Worm (Caenorhabditis elegans) whole organism, early embryonic: ENCODE measurements around the gene uggt-1.

Experiments used
- B0310.2 ChIP-seq: sonication (generic microtip); optimal IDR thresholded peaks from 2 replicates; lab custom pipeline; 2016; ENCODE audit warnings: mild to moderate bottlenecking, missing genetic modification characterization, missing compliant biosample characterization
- F13C5.2 ChIP-seq: sonication (generic microtip); optimal IDR thresholded peaks from 2 replicates; lab custom pipeline; 2017; ENCODE audit warnings: mild to moderate bottlenecking, missing genetic modification characterization, inconsistent platforms, missing compliant biosample characterization
- aly-1 ChIP-seq: sonication (generic microtip); optimal IDR thresholded peaks from 2 replicates; lab custom pipeline; 2016; ENCODE audit warnings: missing genetic modification characterization, missing compliant biosample characterization
- ama-1 ChIP-seq: fragments of 150-350 bp; optimal IDR thresholded peaks from 2 replicates; lab custom pipeline; 2014
- ceh-13 ChIP-seq: fragments of 200-800 bp; sonication (Bioruptor generic); optimal IDR thresholded peaks from 2 replicates; lab custom pipeline; 2018; ENCODE audit warnings: mild to moderate bottlenecking, missing genetic modification characterization, missing compliant biosample characterization
- ceh-36 ChIP-seq: sonication (generic microtip); optimal IDR thresholded peaks from 2 replicates; lab custom pipeline; 2016; ENCODE audit warnings: missing genetic modification characterization, inconsistent platforms, missing compliant biosample characterization
- ets-7 ChIP-seq: sonication (generic microtip); optimal IDR thresholded peaks from 2 replicates; lab custom pipeline; 2016; ENCODE audit warnings: missing genotype, missing genetic modification characterization, missing compliant biosample characterization
- flt-1 ChIP-seq: fragments of 200-800 bp; sonication (Bioruptor generic); IDR thresholded peaks from 2 replicates; pipeline ENCODE4 v1.3.6; 2022; ENCODE audit warnings: missing genetic modification characterization, missing compliant biosample characterization
- hmbx-1 ChIP-seq: sonication (generic microtip); optimal IDR thresholded peaks from 2 replicates; lab custom pipeline; 2016; ENCODE audit warnings: mild to moderate bottlenecking, missing genetic modification characterization, missing compliant biosample characterization
- hmg-4 ChIP-seq: fragments of 200-800 bp; sonication (Bioruptor generic); optimal IDR thresholded peaks from 2 replicates; lab custom pipeline; 2018; ENCODE audit warnings: mild to moderate bottlenecking, missing genetic modification characterization, missing compliant biosample characterization
- hnd-1 ChIP-seq: sonication (generic microtip); optimal IDR thresholded peaks from 2 replicates; lab custom pipeline; 2016; ENCODE audit warnings: missing genetic modification characterization, missing compliant biosample characterization
- pes-1 ChIP-seq: fragments of 200-800 bp; sonication (Bioruptor generic); IDR thresholded peaks from 2 replicates; pipeline ENCODE4 v1.3.6; 2022; ENCODE audit warnings: missing genetic modification reagents, missing genetic modification characterization, missing compliant biosample characterization
- scrt-1 ChIP-seq: fragments of 200-800 bp; sonication (Bioruptor generic); IDR thresholded peaks from 2 replicates; pipeline ENCODE4 v1.3.6; 2022; ENCODE audit warnings: missing genetic modification characterization, missing compliant biosample characterization
- sea-1 ChIP-seq: fragments of 200-800 bp; sonication (Bioruptor generic); conservative IDR thresholded peaks from 2 replicates; pipeline ENCODE4 v1.3.6; 2022; ENCODE audit warnings: missing genetic modification characterization, missing compliant biosample characterization
- tbx-11 ChIP-seq: fragments of 200-800 bp; sonication (Bioruptor generic); IDR thresholded peaks from 2 replicates; pipeline ENCODE4 v1.3.6; 2022; ENCODE audit warnings: missing genetic modification characterization, missing compliant biosample characterization
- tbx-37 ChIP-seq: fragments of 200-800 bp; sonication (Bioruptor generic); conservative IDR thresholded peaks from 2 replicates; pipeline ENCODE4 v1.3.6; 2022; ENCODE audit warnings: missing genetic modification reagents, missing genetic modification characterization, missing compliant biosample characterization
- tra-4 ChIP-seq: sonication (generic microtip); optimal IDR thresholded peaks from 2 replicates; lab custom pipeline; 2017; ENCODE audit warnings: missing genetic modification characterization, missing compliant biosample characterization

uggt-1 gene

ce11 chrX:7519569-7519968 is 18.8 kb upstream of the uggt-1 start, which contains the start of gene chts-1:
Gene chts-1, minus strand, starts transcription at chrX:7519669.
- TF ChIP-seq sea-1 (GFP tag; lab: Robert Waterston, UW) (no peak), ama-1 (lab: Kevin White, UChicago) (no peak), flt-1 (GFP tag; lab: Robert Waterston, UW) (no peak), B0310.2 (tag; lab: Kevin White, UChicago) (no peak), tbx-11 (GFP tag; lab: Robert Waterston, UW) (no peak), ceh-36 (tag; lab: Kevin White, UChicago) (no peak), hnd-1 (tag; lab: Kevin White, UChicago) (no peak), ets-7 (tag; lab: Kevin White, UChicago) (no peak), pes-1 (GFP tag; lab: Robert Waterston, UW) (no peak), ceh-13 (GFP tag; lab: Kevin White, UChicago) (no peak), aly-1 (tag; lab: Kevin White, UChicago) (no peak), F13C5.2 (no peak), tra-4 (tag; lab: Kevin White, UChicago) (no peak), scrt-1 (GFP tag; lab: Robert Waterston, UW) (no peak), tbx-37 (GFP tag; lab: Robert Waterston, UW) (no peak)

ce11 chrX:7512714-7513113 is 11.9 kb upstream of the uggt-1 start:
- no peak for TF ChIP-seq hnd-1 (tag; lab: Kevin White, UChicago)
- no peak for TF ChIP-seq flt-1 (GFP tag; lab: Robert Waterston, UW)
- TF ChIP-seq tbx-11 (GFP tag; lab: Robert Waterston, UW) = no peak
- TF ChIP-seq tbx-37 (GFP tag; lab: Robert Waterston, UW) = no peak
- TF ChIP-seq F13C5.2 = no peak
- TF ChIP-seq ets-7 (tag; lab: Kevin White, UChicago) = no peak
- TF ChIP-seq scrt-1 (GFP tag; lab: Robert Waterston, UW) = no peak
- TF ChIP-seq sea-1 (GFP tag; lab: Robert Waterston, UW) = no peak
- TF ChIP-seq hmbx-1 (tag; lab: Kevin White, UChicago) = no peak

ce11 chrX:7507141-7507540 is 6.4 kb upstream of the uggt-1 start:
- no peak for TF ChIP-seq ceh-13 (GFP tag; lab: Kevin White, UChicago)
- no peak for TF ChIP-seq ama-1 (lab: Kevin White, UChicago)
- no peak for TF ChIP-seq aly-1 (tag; lab: Kevin White, UChicago)
- no peak for TF ChIP-seq ets-7 (tag; lab: Kevin White, UChicago)
- TF ChIP-seq flt-1 (GFP tag; lab: Robert Waterston, UW) = 0 out of 2 replicates have a peak, but pooled peaks have one; percentile 39
- no peak for TF ChIP-seq pes-1 (GFP tag; lab: Robert Waterston, UW)

- TF ChIP-seq ceh-36 (tag; lab: Kevin White, UChicago) (no peak), ceh-13 (GFP tag; lab: Kevin White, UChicago) (no peak), hmbx-1 (tag; lab: Kevin White, UChicago) (no peak), pes-1 (GFP tag; lab: Robert Waterston, UW) (no peak), flt-1 (GFP tag; lab: Robert Waterston, UW) (no peak), tbx-37 (GFP tag; lab: Robert Waterston, UW) (no peak)
Observed at ce11 chrX:7506533-7506932, 5.8 kb upstream of the uggt-1 start, which contains the start of gene lgc-11. Gene lgc-11, minus strand, starts transcription at chrX:7506633.

ce11 chrX:7502807-7503206 is 2.0 kb upstream of the uggt-1 start, which contains the start of gene F48E3.6:
Gene F48E3.6, minus strand, starts transcription at chrX:7502907.
- TF ChIP-seq pes-1 (GFP tag; lab: Robert Waterston, UW) (no peak), aly-1 (tag; lab: Kevin White, UChicago) (no peak), tbx-37 (GFP tag; lab: Robert Waterston, UW) (no peak), F13C5.2 (no peak), sea-1 (GFP tag; lab: Robert Waterston, UW) (no peak), ets-7 (tag; lab: Kevin White, UChicago) (no peak), hnd-1 (tag; lab: Kevin White, UChicago) (no peak), flt-1 (GFP tag; lab: Robert Waterston, UW) (no peak), hmg-4 (no peak), ceh-36 (tag; lab: Kevin White, UChicago) (no peak)

ce11 chrX:7495491-7495890 is 5.3 kb downstream of the uggt-1 start, which contains the start of gene try-14:
Gene try-14, minus strand, starts transcription at chrX:7495591.
- TF ChIP-seq sea-1 (GFP tag; lab: Robert Waterston, UW) = no peak
- no peak for TF ChIP-seq aly-1 (tag; lab: Kevin White, UChicago)
- TF ChIP-seq hmg-4 = no peak
- TF ChIP-seq hmbx-1 (tag; lab: Kevin White, UChicago) = no peak
- no peak for TF ChIP-seq ama-1 (lab: Kevin White, UChicago)
- TF ChIP-seq hnd-1 (tag; lab: Kevin White, UChicago) = no peak
- TF ChIP-seq ets-7 (tag; lab: Kevin White, UChicago) = no peak
- no peak for TF ChIP-seq ceh-36 (tag; lab: Kevin White, UChicago)
- no peak for TF ChIP-seq B0310.2 (tag; lab: Kevin White, UChicago)
- TF ChIP-seq ceh-13 (GFP tag; lab: Kevin White, UChicago) = no peak
- no peak for TF ChIP-seq tbx-37 (GFP tag; lab: Robert Waterston, UW)
- TF ChIP-seq pes-1 (GFP tag; lab: Robert Waterston, UW) = no peak
- no peak for TF ChIP-seq scrt-1 (GFP tag; lab: Robert Waterston, UW)
- no peak for TF ChIP-seq tbx-11 (GFP tag; lab: Robert Waterston, UW)
- TF ChIP-seq F13C5.2 = no peak
- TF ChIP-seq flt-1 (GFP tag; lab: Robert Waterston, UW) = no peak
- no peak for TF ChIP-seq tra-4 (tag; lab: Kevin White, UChicago)

- no peak for TF ChIP-seq tbx-37 (GFP tag; lab: Robert Waterston, UW)
- no peak for TF ChIP-seq F13C5.2
- no peak for TF ChIP-seq hnd-1 (tag; lab: Kevin White, UChicago)
- TF ChIP-seq ceh-13 (GFP tag; lab: Kevin White, UChicago) = no peak
- TF ChIP-seq ama-1 (lab: Kevin White, UChicago) = no peak
- TF ChIP-seq hmg-4 = no peak
- no peak for TF ChIP-seq pes-1 (GFP tag; lab: Robert Waterston, UW)
Observed at ce11 chrX:7493020-7493419, 7.8 kb downstream of the uggt-1 start, which contains the start of gene F48E3.2. Gene F48E3.2, minus strand, starts transcription at chrX:7493120.
